Worm (Caenorhabditis elegans): Measurements from ENCODE around the gene arl-8.
"Not testable (repeated sequence)": the region's sequence is repeated elsewhere in the genome, so short reads cannot be mapped to it uniquely, and the experiment has no call there.

Gene arl-8

DNA sequence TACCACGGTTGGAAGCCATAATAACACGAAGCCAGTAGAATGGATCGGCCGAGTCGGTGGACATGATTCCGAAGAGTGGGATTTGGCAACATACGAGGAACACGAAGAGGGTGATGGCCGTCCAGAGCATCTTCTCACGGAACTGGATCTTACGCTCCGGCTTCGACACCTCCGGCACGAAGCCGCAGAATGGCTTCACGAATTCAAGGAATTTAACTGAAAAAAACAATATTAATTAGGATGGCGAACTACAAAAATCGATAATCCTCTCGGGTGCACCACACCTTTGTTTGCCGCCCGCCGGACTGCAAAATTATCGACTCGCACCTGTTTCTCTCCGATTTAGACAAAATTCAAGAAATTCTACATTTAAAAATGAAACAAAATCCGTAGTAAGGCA, 26.3 kb downstream of the arl-8 start:
- TF ChIP-seq unc-62 (GFP tag; optimal IDR thresholded peaks at IDR 0.05) = no peak

DNA sequence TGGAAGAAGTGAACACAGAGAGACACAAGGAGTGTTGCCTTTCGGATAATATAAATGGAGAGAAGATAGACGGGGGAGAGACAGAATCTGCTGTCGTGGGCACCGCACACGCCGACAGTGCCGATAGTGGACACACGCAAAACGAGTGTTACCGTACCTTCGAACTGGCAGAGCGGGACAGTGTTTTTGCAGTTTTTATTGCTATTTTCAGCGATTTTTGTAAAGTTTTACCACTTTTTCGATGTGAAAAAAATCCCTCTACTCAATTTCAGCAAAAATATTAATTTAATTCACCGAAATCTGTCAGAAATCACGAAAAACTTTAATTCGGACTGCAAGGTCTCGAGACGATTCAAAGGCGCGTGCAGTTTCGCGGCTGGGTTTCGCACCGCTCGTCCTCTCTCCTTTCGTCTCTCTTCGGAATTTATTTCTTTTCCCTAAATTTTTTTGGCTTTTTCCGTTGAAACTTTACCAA, 27.0 kb downstream of the arl-8 start, which contains the start of gene sec-61.A:
Gene sec-61.A, minus strand, starts transcription at position 387 of the 475 bp plus-strand sequence.
- no peak for TF ChIP-seq unc-62 (GFP tag; optimal IDR thresholded peaks at IDR 0.05)

DNA sequence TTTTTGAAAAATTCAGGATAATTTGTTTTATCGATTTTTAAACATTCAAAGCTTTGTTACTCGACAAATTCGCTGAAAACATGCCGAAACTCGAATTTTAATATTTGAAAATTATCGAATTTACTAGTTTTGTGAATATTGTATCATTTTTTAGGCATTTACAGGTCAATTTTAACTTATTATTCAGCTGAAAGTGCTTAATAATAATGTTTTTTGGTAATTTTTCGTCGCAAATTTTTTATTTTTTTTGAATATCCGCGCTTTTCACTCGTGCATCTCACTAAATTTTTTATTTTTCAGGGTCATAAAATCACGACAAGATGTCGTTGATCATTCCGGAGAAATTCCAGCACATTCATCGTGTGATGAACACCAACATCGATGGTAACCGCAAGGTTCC, 27.4 kb downstream of the arl-8 start, which contains the start of gene rps-18:
Gene rps-18, plus strand, starts transcription at position 301 of the 400 bp plus-strand sequence.
- no peak for TF ChIP-seq unc-62 (GFP tag; optimal IDR thresholded peaks at IDR 0.05)

DNA sequence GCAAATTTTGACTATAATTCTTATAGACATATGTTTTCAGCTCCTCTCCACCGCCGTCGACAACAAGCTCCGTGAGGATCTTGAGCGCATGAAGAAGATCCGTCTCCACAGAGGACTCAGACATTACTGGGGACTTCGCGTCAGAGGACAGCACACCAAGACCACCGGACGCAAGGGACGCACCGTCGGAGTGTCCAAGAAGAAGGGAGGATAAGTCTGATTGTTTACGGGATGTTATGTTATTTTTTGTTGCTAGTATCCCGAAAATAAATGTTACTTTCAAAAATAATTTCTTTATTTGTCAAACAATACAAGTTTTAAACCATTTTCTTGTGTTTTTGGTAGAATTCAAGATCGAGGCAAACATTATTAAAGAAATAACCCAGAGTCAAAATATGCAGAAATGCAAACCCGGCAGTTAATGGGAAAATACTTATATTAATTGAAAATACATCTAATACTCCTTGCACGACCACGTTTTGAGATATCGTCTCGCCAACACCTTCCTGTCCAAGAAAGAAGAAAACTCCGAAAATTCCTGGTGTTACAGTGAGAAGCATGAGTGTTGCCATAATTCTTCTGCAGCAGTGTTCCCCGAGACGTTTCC, 28.3 kb downstream of the arl-8 start:
- no peak for TF ChIP-seq unc-62 (GFP tag; optimal IDR thresholded peaks at IDR 0.05)

DNA sequence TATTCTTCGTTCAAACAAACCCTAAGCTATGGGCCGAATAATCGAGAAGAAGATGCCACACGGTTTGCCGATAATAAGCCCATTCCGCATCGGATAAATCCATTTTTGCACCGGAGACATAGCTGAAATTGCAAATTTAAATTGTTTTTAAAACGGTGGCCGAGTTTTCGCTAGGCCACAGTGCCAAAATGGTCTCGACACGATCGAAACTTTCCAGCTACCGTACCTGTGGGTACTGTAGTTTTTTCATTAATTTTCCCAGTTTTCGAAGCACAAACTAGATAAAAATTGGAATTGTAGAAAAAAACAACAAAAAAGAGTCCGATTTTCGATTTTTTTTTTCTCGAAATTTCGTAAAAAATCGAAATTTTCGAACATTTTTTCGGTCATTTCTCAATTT, 30.3 kb downstream of the arl-8 start:
- TF ChIP-seq unc-62 (GFP tag; optimal IDR thresholded peaks at IDR 0.05) = no peak

DNA sequence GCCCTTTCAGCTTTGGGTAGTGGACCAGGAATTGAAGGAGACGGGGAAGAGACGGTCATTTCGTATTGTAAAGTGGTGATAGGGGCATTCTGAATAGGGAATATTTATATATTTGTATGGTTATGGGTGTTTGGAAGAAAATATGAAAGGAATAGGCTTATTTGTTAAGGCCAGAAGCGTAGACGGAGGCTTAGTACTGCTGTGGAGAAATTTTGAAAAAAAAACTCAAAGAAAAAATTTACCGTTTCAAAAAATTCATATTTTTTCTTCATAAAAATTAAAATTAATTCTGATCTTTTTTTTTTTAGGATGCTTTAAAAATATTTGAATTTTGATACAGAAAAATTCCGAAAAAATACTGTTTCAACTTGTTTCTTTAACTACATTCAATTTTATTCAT, 31.1 kb downstream of the arl-8 start, which contains the start of gene hhat-2:
Gene hhat-2, minus strand, starts transcription at position 101 of the 400 bp plus-strand sequence.
- no peak for TF ChIP-seq unc-62 (GFP tag; optimal IDR thresholded peaks at IDR 0.05)

DNA sequence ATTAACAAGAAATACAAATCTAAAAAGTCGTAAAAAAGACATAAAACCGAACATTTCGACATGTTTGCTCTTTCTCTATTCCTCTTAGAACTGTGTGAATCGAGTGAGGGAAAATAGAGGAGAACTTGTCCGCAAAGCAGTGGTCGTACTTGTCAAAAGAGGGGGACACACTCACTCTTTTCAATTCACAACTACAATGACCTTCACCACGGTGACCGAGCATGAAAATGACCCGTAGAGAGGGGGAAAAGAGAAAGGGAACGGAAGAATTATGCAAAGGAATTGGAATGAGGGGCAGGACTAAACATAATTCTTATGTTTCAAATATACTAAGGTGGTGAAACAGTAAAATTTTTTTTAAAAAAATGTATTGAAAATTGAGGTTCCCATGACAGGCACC, 35.6 kb downstream of the arl-8 start:
- no peak for TF ChIP-seq unc-62 (GFP tag; optimal IDR thresholded peaks at IDR 0.05)

DNA sequence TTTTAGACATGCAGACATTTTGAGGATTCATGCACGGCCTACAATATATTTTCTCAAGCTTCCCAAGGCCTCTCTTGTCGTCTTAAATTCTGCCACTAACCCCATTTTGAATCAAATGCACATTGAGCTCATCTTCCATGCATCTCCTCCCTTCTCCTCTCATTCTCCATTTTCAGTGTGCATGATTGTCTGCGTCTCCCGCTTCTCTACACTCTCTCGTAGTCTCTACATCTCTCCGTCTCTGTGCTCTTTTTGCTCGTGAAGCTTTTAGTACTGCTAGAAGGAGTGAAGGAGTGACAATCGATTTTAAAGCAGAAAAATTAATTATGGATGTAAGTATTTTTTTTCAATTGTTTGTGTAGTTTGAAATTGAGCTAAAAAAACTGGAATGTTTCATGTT, 38.9 kb downstream of the arl-8 start, which contains the start of gene Y57G11C.22:
Gene Y57G11C.22, plus strand, starts transcription at position 327 of the 400 bp plus-strand sequence.
- no peak for TF ChIP-seq unc-62 (GFP tag; optimal IDR thresholded peaks at IDR 0.05)

DNA sequence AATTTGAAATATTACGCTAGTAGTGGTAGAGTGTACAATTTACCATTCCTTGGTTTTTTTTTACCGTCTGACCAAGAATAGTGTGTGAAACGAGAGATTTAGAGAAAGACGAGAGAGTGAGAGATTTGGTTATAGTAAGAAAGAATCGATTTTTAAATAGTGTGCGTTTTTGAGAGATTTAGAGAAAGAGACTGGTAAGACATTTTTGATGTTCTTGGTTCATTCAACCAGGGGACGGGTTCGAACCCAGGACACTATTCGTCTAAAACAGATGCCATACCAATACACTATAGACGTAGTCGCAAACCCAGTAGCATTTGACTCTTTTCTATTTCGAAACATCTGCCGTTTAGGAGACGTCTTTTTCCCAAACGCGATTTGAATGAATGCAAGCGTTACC, 40.1 kb downstream of the arl-8 start:
- no peak for TF ChIP-seq unc-62 (GFP tag; optimal IDR thresholded peaks at IDR 0.05)

DNA sequence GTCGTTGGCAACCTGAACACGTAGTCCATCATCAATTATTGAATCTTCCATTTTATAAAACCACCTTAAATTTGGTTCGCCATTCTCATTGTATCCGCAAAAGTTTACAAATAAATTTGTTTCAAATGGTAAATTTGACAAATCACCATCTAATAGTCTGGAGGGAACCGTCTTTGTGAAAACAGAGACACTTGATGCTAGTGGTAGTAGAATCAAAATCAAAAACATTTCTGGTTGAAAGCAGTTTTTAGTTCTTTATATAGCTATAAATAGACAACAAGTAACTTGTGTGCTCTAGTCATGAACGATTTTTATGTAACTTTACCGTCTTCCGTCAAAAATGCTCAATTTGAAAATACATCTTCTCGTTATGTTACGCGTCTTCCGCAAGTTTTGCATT, 45.1 kb downstream of the arl-8 start, which contains the start of gene Y57G11C.20:
Gene Y57G11C.20, plus strand, starts transcription at position 301 of the 400 bp plus-strand sequence.
- not testable (repeated sequence) for TF ChIP-seq unc-62 (GFP tag; optimal IDR thresholded peaks at IDR 0.05)
